Worm (Caenorhabditis elegans) whole organism, young adult: ENCODE data around the gene F20D1.3.

ENCODE experiments used
- F37B4.10 ChIP-seq: fragments of 200-800 bp; sonication (Bioruptor generic); IDR thresholded peaks from 2 replicates; pipeline ENCODE4 v1.3.6; 2022; ENCODE audit warnings: missing genetic modification characterization, missing compliant biosample characterization
- F49E8.2 ChIP-seq: sonication (generic microtip); optimal IDR thresholded peaks from 3 replicates; lab custom pipeline; 2017; ENCODE audit warnings: missing genetic modification characterization, mild to moderate bottlenecking, missing compliant biosample characterization, antibody characterized with exemption, moderate library complexity; ENCODE audit not compliant: insufficient read depth
- T07F8.4 ChIP-seq: sonication (generic microtip); optimal IDR thresholded peaks from 2 replicates; lab custom pipeline; 2016; ENCODE audit warnings: mild to moderate bottlenecking, missing genetic modification characterization, moderate library complexity, missing compliant biosample characterization
- Y56A3A.18 ChIP-seq: fragments of 200-800 bp; sonication (Bioruptor generic); IDR thresholded peaks from 2 replicates; pipeline ENCODE4 v1.3.6; 2022; ENCODE audit warnings: missing genetic modification reagents, missing genetic modification characterization, missing compliant biosample characterization
- cebp-2 ChIP-seq: fragments of 200-800 bp; sonication (Bioruptor generic); IDR thresholded peaks from 2 replicates; pipeline ENCODE4 v1.3.6; 2022; ENCODE audit warnings: missing genetic modification characterization, missing compliant biosample characterization
- egrh-3 ChIP-seq: fragments of 200-800 bp; sonication (Bioruptor generic); IDR thresholded peaks from 2 replicates; pipeline ENCODE4 v1.3.6; 2022; ENCODE audit warnings: missing genetic modification reagents, missing genetic modification characterization, missing compliant biosample characterization
- madf-3 ChIP-seq: fragments of 200-800 bp; sonication (Bioruptor generic); IDR thresholded peaks from 2 replicates; pipeline ENCODE4 v1.3.6; 2022; ENCODE audit warnings: missing genetic modification reagents, missing genetic modification characterization, missing compliant biosample characterization
- mxl-1 ChIP-seq: sonication (generic microtip); optimal IDR thresholded peaks from 2 replicates; lab custom pipeline; 2016; ENCODE audit warnings: missing genetic modification characterization, missing compliant biosample characterization
- repo-1 ChIP-seq: sonication (generic microtip); optimal IDR thresholded peaks from 2 replicates; lab custom pipeline; 2017; ENCODE audit warnings: mild to moderate bottlenecking, missing genetic modification characterization, missing compliant biosample characterization
- snpc-3.4 ChIP-seq: sonication (generic microtip); optimal IDR thresholded peaks from 2 replicates; lab custom pipeline; 2017; ENCODE audit warnings: missing genetic modification characterization, mild to moderate bottlenecking, missing compliant biosample characterization, antibody characterized with exemption, moderate library complexity, missing genotype, missing genetic modification reagents
- snpc-4 ChIP-seq, 5 experiments: fragments of 150-350 bp in 1 of 5; sonication (generic microtip) in 4 of 5; optimal IDR thresholded peaks; 2 replicates each; lab custom pipeline; 2014 to 2018; ENCODE audit warnings: missing genetic modification characterization in 5 of 5, missing biosample characterization in 3 of 5, antibody characterized with exemption in 2 of 5, mild to moderate bottlenecking in 2 of 5, missing compliant biosample characterization in 2 of 5, missing genotype in 2 of 5, moderate library complexity in 2 of 5, missing genetic modification reagents in 1 of 5
- tlf-1 ChIP-seq: fragments of 200-800 bp; sonication (Bioruptor generic); optimal IDR thresholded peaks from 2 replicates; lab custom pipeline; 2018; ENCODE audit warnings: mild to moderate bottlenecking, missing genetic modification characterization, missing compliant biosample characterization
- zfh-2 ChIP-seq: fragments of 200-800 bp; sonication (Bioruptor generic); conservative IDR thresholded peaks from 2 replicates; pipeline ENCODE4 v1.3.6; 2022; ENCODE audit warnings: missing genetic modification reagents, missing genetic modification characterization, missing compliant biosample characterization

DNA sequence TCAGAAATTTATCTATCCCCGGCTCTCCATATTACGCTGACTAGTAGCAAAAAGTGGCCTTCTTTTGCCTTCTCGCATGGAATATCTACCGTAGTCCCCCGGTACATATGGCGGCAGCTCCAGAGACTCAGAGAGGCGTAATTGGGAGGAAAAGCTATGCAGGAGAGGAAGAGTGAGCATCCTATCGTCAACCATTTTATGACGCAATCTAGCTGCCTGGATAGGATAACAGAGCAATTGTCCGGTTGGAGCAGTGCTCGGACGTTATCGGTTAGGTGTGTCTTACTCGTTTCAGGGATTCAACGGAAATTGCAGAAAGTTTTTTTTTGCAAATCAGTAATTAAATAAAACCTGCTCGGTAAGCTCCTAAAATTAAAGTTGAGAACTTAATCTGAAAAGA, 18.7 kb upstream of the F20D1.3 start:
- TF ChIP-seq repo-1 (tag; lab: Kevin White, UChicago), result no peak
- no peak for TF ChIP-seq tlf-1 (GFP tag; lab: Kevin White, UChicago)
- TF ChIP-seq cebp-2 (GFP tag; lab: Robert Waterston, UW), result no peak
- TF ChIP-seq zfh-2, result no peak
- TF ChIP-seq egrh-3 (GFP tag; lab: Robert Waterston, UW), result no peak
- no peak for TF ChIP-seq T07F8.4
- TF ChIP-seq F49E8.2, result no peak
- no peak for TF ChIP-seq madf-3 (GFP tag; lab: Robert Waterston, UW)
- TF ChIP-seq snpc-4 (GFP tag; optimal IDR thresholded peaks at IDR 0.05; lab: Kevin White, UChicago), result no peak
- TF ChIP-seq snpc-4 (tag; optimal IDR thresholded peaks at IDR 0.05; lab: Kevin White, UChicago), result no peak
- TF ChIP-seq Y56A3A.18, result no peak
- no peak for TF ChIP-seq snpc-3.4 (tag; lab: Kevin White, UChicago)
- TF ChIP-seq mxl-1, result no peak
- TF ChIP-seq F37B4.10 (GFP tag; lab: Robert Waterston, UW), result no peak
